Worm (Caenorhabditis elegans): ENCODE measurements around the gene col-2.

Gene col-2

ce11 chrIV:10071121-10071520 lies 14.1 kb downstream of the col-2 start:
- TF ChIP-seq egrh-3 (GFP tag; IDR thresholded peaks at IDR 0.05) (peak; percentile 57; the same call in 1 of the 2 replicates), madf-6 (GFP tag; IDR thresholded peaks at IDR 0.05) (peak; percentile 75), efl-1 (GFP tag; optimal IDR thresholded peaks at IDR 0.05) (peak; percentile 42), madf-8 (GFP tag; conservative IDR thresholded peaks at IDR 0.05) (peak; percentile 38; the same call in 1 of the 2 replicates)

DNA sequence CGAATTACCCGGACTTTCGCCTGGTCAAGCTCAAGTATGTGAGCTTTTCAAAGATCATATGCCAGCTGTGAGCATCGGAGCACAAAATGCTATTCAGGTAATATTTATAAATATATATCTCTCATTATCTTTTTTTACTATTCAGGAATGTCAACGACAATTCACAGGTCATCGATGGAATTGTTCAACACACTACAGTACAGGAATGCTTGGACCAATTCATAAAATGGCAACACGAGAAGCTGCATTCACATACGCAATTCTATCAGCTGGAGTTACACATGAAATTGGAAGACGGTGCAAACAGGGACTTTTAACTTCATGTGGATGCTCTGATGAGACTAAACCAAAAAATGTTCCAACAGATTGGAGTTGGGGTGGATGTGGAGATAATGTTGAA lies 17.0 kb downstream of the col-2 start:
- no peak for TF ChIP-seq egl-44 (GFP tag; IDR thresholded peaks at IDR 0.05)
- TF ChIP-seq unc-130 (GFP tag; optimal IDR thresholded peaks at IDR 0.05), result no peak
- TF ChIP-seq efl-1 (GFP tag; optimal IDR thresholded peaks at IDR 0.05), result no peak
- no peak for TF ChIP-seq hlh-26 (GFP tag; conservative IDR thresholded peaks at IDR 0.05)
- no peak for TF ChIP-seq die-1 (tag; optimal IDR thresholded peaks at IDR 0.05)
- TF ChIP-seq ztf-26 (tag; optimal IDR thresholded peaks at IDR 0.05), result no peak
- TF ChIP-seq chd-7 (tag; optimal IDR thresholded peaks at IDR 0.05), result no peak
- TF ChIP-seq ceh-27 (GFP tag; optimal IDR thresholded peaks at IDR 0.05), result no peak
- TF ChIP-seq T26A5.8 (tag; optimal IDR thresholded peaks at IDR 0.05), result no peak
- no peak for TF ChIP-seq dox-1 (GFP tag; IDR thresholded peaks at IDR 0.05)

DNA sequence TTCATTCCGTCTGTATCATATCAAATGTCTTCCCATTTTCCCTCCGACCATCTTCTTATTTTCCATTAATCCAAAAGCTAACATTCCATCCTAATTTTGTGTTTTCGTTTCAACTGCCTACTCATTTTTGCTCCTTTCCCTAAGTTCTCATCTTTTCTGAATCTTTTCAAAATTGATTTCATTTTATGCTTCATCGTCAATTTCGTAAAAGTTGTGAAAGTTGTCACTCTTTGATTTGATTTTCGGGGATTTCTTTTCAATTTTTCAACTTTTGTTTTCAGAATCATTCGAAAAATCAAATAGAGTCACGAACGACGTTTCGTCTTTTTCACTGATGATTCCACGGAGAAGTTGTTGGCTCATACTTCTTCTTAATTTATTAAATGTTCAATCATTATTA lies 17.7 kb downstream of the col-2 start, which contains the start of gene cwn-2:
TSS of gene cwn-2 (plus strand) at position 276 of the 400 bp plus-strand sequence.
- TF ChIP-seq sdz-38 (tag; optimal IDR thresholded peaks at IDR 0.05) (no peak), die-1 (tag; optimal IDR thresholded peaks at IDR 0.05) (no peak), akir-1 (GFP tag; optimal IDR thresholded peaks at IDR 0.05) (no peak), lsy-27 (tag; optimal IDR thresholded peaks at IDR 0.05; ENCODE audit: borderline replicate concordance, insufficient read depth) (no peak), F52B5.7 (tag; optimal IDR thresholded peaks at IDR 0.05) (no peak), B0336.3 (GFP tag; IDR thresholded peaks at IDR 0.05) (no peak), unc-130 (GFP tag; optimal IDR thresholded peaks at IDR 0.05) (no peak), attf-5 (GFP tag; optimal IDR thresholded peaks at IDR 0.05) (no peak), ccch-3 (GFP tag; optimal IDR thresholded peaks at IDR 0.05) (no peak), hrde-1 (tag; optimal IDR thresholded peaks at IDR 0.05; ENCODE audit: borderline replicate concordance) (no peak), lin-54 (GFP tag; optimal IDR thresholded peaks at IDR 0.05) (no peak), unc-62 (GFP tag; optimal IDR thresholded peaks at IDR 0.05) (no peak), sptf-2 (GFP tag; optimal IDR thresholded peaks at IDR 0.05) (no peak), hmg-20 (GFP tag; IDR thresholded peaks at IDR 0.05) (no peak), repo-1 (tag; optimal IDR thresholded peaks at IDR 0.05) (no peak), nhr-80 (tag; optimal IDR thresholded peaks at IDR 0.05) (no peak), D2030.7 (GFP tag; IDR thresholded peaks at IDR 0.05) (no peak), Y95B8A.8 (GFP tag; IDR thresholded peaks at IDR 0.05) (no peak)

- TF ChIP-seq madf-3 (GFP tag; IDR thresholded peaks at IDR 0.05) (no peak), nfya-2 (GFP tag; IDR thresholded peaks at IDR 0.05) (no peak), Y53G8AR.9 (GFP tag; conservative IDR thresholded peaks at IDR 0.05) (no peak), zfh-2 (GFP tag; conservative IDR thresholded peaks at IDR 0.05) (no peak), atf-7 (tag; optimal IDR thresholded peaks at IDR 0.05) (no peak), nhr-120 (GFP tag; IDR thresholded peaks at IDR 0.05) (no peak), attf-6 (GFP tag; IDR thresholded peaks at IDR 0.05) (no peak), pbrm-1 (GFP tag; IDR thresholded peaks at IDR 0.05) (no peak), snpc-3.4 (tag; optimal IDR thresholded peaks at IDR 0.05) (no peak), F37B4.10 (GFP tag; IDR thresholded peaks at IDR 0.05) (no peak), cebp-2 (GFP tag; IDR thresholded peaks at IDR 0.05) (no peak), ztf-22 (GFP tag; optimal IDR thresholded peaks at IDR 0.05) (no peak), sptf-2 (GFP tag; optimal IDR thresholded peaks at IDR 0.05) (no peak), C17E4.6 (GFP tag; IDR thresholded peaks at IDR 0.05) (no peak), hsf-1 (GFP tag; IDR thresholded peaks at IDR 0.05) (no peak), attf-5 (GFP tag; optimal IDR thresholded peaks at IDR 0.05) (no peak), unc-130 (GFP tag; optimal IDR thresholded peaks at IDR 0.05) (no peak), nfyb-1 (GFP tag; IDR thresholded peaks at IDR 0.05) (no peak), egl-44 (GFP tag; IDR thresholded peaks at IDR 0.05) (no peak), dox-1 (GFP tag; IDR thresholded peaks at IDR 0.05) (no peak)
Observed at ce11 chrIV:10066456-10066855, 18.8 kb downstream of the col-2 start.

Data from whole organism, young adult.